Worm (Caenorhabditis elegans) whole organism, L3 larva: ENCODE data around the gene F09D12.2.

Source experiments
- R02D3.7 ChIP-seq: fragments of 150-350 bp; optimal IDR thresholded peaks from 2 replicates; lab custom pipeline; 2014; ENCODE audit warnings: missing biosample characterization, missing genetic modification characterization
- aly-2 ChIP-seq: fragments of 150-350 bp; optimal IDR thresholded peaks from 2 replicates; lab custom pipeline; 2014; ENCODE audit warnings: missing biosample characterization, missing genetic modification characterization
- ama-1 ChIP-seq: fragments of 150-350 bp; optimal IDR thresholded peaks from 2 replicates; lab custom pipeline; 2018
- ceh-16 ChIP-seq: sonication (generic microtip); optimal IDR thresholded peaks from 2 replicates; lab custom pipeline; 2017; ENCODE audit warnings: missing biosample characterization, missing genetic modification characterization
- ceh-28 ChIP-seq: fragments of 150-350 bp; optimal IDR thresholded peaks from 2 replicates; lab custom pipeline; 2014; ENCODE audit warnings: missing biosample characterization, missing genetic modification reagents, missing genetic modification characterization
- daf-12 ChIP-seq: fragments of 150-350 bp; optimal IDR thresholded peaks from 2 replicates; lab custom pipeline; 2014; ENCODE audit warnings: missing biosample characterization, missing genetic modification reagents, missing genetic modification characterization
- egl-27 ChIP-seq: sonication (generic microtip); optimal IDR thresholded peaks from 4 replicates; lab custom pipeline; 2017; ENCODE audit warnings: missing biosample characterization, missing genetic modification reagents, missing genetic modification characterization
- elt-1 ChIP-seq: fragments of 150-350 bp; optimal IDR thresholded peaks from 2 replicates; lab custom pipeline; 2014; ENCODE audit warnings: missing biosample characterization, missing genetic modification characterization
- elt-2 ChIP-seq: sonication (generic microtip); optimal IDR thresholded peaks from 2 replicates; lab custom pipeline; 2016; ENCODE audit warnings: missing genetic modification reagents, mild to moderate bottlenecking, missing genetic modification characterization, missing compliant biosample characterization
- eor-1 ChIP-seq, 2 experiments: fragments of 150-350 bp; optimal IDR thresholded peaks; 2 replicates each; lab custom pipeline; 2014 to 2018; ENCODE audit warnings: missing biosample characterization in 2 of 2, missing genetic modification characterization in 2 of 2
- fkh-2 ChIP-seq: fragments of 150-350 bp; optimal IDR thresholded peaks from 2 replicates; lab custom pipeline; 2014; ENCODE audit warnings: missing biosample characterization, missing genetic modification reagents, missing genetic modification characterization
- fos-1 ChIP-seq: fragments of 150-350 bp; optimal IDR thresholded peaks from 2 replicates; lab custom pipeline; 2014; ENCODE audit warnings: missing biosample characterization, missing genetic modification characterization
- hmg-11 ChIP-seq: sonication (generic microtip); optimal IDR thresholded peaks from 2 replicates; lab custom pipeline; 2016; ENCODE audit warnings: missing genetic modification characterization, missing compliant biosample characterization
- jun-1 ChIP-seq: fragments of 150-350 bp; optimal IDR thresholded peaks from 2 replicates; lab custom pipeline; 2014; ENCODE audit warnings: missing biosample characterization, missing genetic modification reagents, missing genetic modification characterization
- lin-15B ChIP-seq: fragments of 150-350 bp; optimal IDR thresholded peaks from 2 replicates; lab custom pipeline; 2014; ENCODE audit warnings: missing biosample characterization, missing genetic modification characterization
- lsy-12 ChIP-seq: sonication (generic microtip); optimal IDR thresholded peaks from 2 replicates; lab custom pipeline; 2016; ENCODE audit warnings: mild to moderate bottlenecking, missing genetic modification characterization, missing compliant biosample characterization
- mdl-1 ChIP-seq: fragments of 150-350 bp; optimal IDR thresholded peaks from 2 replicates; lab custom pipeline; 2014; ENCODE audit warnings: missing biosample characterization, missing genetic modification characterization
- mml-1 ChIP-seq: fragments of 150-350 bp; sonication (generic microtip); optimal IDR thresholded peaks from 3 replicates; lab custom pipeline; 2014; ENCODE audit warnings: missing biosample characterization, missing genetic modification characterization
- nfya-1 ChIP-seq: sonication (generic microtip); optimal IDR thresholded peaks from 2 replicates; lab custom pipeline; 2017; ENCODE audit warnings: missing genetic modification characterization, mild to moderate bottlenecking, missing compliant biosample characterization, antibody characterized with exemption, moderate library complexity; ENCODE audit not compliant: insufficient read depth
- nhr-12 ChIP-seq: fragments of 150-350 bp; optimal IDR thresholded peaks from 2 replicates; lab custom pipeline; 2014; ENCODE audit warnings: missing biosample characterization, missing genetic modification characterization
- nhr-23 ChIP-seq: fragments of 150-350 bp; optimal IDR thresholded peaks from 2 replicates; lab custom pipeline; 2014; ENCODE audit warnings: missing biosample characterization, missing genetic modification reagents, missing genetic modification characterization
- nhr-25 ChIP-seq: sonication (generic microtip); optimal IDR thresholded peaks from 2 replicates; lab custom pipeline; 2017; ENCODE audit warnings: missing biosample characterization, missing genetic modification characterization
- nhr-43 ChIP-seq: sonication (generic microtip); optimal IDR thresholded peaks from 2 replicates; lab custom pipeline; 2016; ENCODE audit warnings: mild to moderate bottlenecking, missing genetic modification characterization, missing compliant biosample characterization; ENCODE audit not compliant: poor library complexity, severe bottlenecking
- nhr-67 ChIP-seq: fragments of 150-350 bp; optimal IDR thresholded peaks from 2 replicates; lab custom pipeline; 2014; ENCODE audit warnings: missing biosample characterization, missing genetic modification characterization
- nhr-77 ChIP-seq: fragments of 150-350 bp; optimal IDR thresholded peaks from 2 replicates; lab custom pipeline; 2014; ENCODE audit warnings: missing biosample characterization, missing genetic modification characterization
- pha-4 ChIP-seq: fragments of 150-350 bp; optimal IDR thresholded peaks from 2 replicates; lab custom pipeline; 2014; ENCODE audit warnings: missing biosample characterization, missing genetic modification reagents, missing genetic modification characterization
- pqm-1 ChIP-seq: fragments of 150-350 bp; optimal IDR thresholded peaks from 2 replicates; lab custom pipeline; 2017; ENCODE audit warnings: missing biosample characterization, missing genetic modification characterization, inconsistent platforms
- sea-2 ChIP-seq: fragments of 150-350 bp; sonication (generic microtip); optimal IDR thresholded peaks from 4 replicates; lab custom pipeline; 2014; ENCODE audit warnings: missing biosample characterization, missing genetic modification reagents, missing genetic modification characterization
- skn-1 ChIP-seq: fragments of 150-350 bp; optimal IDR thresholded peaks from 2 replicates; lab custom pipeline; 2014; ENCODE audit warnings: missing biosample characterization, missing genetic modification characterization
- snpc-4 ChIP-seq: fragments of 150-350 bp; optimal IDR thresholded peaks from 2 replicates; lab custom pipeline; 2014; ENCODE audit warnings: missing biosample characterization, missing genetic modification characterization
- tbx-2 ChIP-seq: sonication (generic microtip); optimal IDR thresholded peaks from 2 replicates; lab custom pipeline; 2016; ENCODE audit warnings: mild to moderate bottlenecking, missing genetic modification characterization, missing compliant biosample characterization
- unc-39 ChIP-seq: sonication (generic microtip); optimal IDR thresholded peaks from 4 replicates; lab custom pipeline; 2017; ENCODE audit warnings: missing biosample characterization, missing genetic modification characterization
- unc-62 ChIP-seq: fragments of 150-350 bp; sonication (generic microtip); optimal IDR thresholded peaks from 4 replicates; lab custom pipeline; 2014; ENCODE audit warnings: missing biosample characterization, missing genetic modification reagents, missing genetic modification characterization
- zag-1 ChIP-seq: fragments of 150-350 bp; optimal IDR thresholded peaks from 2 replicates; lab custom pipeline; 2014; ENCODE audit warnings: missing biosample characterization, missing genetic modification characterization
- ztf-11 ChIP-seq: fragments of 150-350 bp; optimal IDR thresholded peaks from 2 replicates; lab custom pipeline; 2014; ENCODE audit warnings: missing biosample characterization, missing genetic modification characterization
- ztf-4 ChIP-seq: fragments of 150-350 bp; optimal IDR thresholded peaks from 2 replicates; lab custom pipeline; 2014; ENCODE audit warnings: missing biosample characterization, missing genetic modification characterization

Gene F09D12.2

DNA sequence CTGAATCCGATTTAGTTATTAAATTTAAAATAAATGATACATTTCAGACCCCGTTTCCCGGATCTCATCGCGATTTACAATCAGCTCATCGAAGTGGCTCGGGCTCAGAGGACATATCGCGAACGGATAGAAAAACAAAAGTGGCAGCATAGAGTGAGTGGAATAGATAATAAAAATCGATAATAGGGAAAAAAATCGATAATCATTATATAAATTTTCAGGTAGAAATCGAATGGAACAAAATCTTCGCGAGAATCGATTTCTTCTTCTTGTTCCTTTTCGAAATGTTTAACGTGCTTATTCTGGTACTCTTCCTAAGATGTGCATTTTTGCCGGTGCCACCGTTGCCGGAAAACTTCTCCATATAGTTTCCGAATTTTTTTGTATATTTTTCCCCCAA is 25.3 kb downstream of the F09D12.2 start:
- TF ChIP-seq ztf-11 (tag; lab: Kevin White, UChicago) (no peak), ceh-28 (tag; lab: Kevin White, UChicago) (peak; percentile 39)

- TF ChIP-seq mdl-1 (no peak), nhr-23 (tag; lab: Kevin White, UChicago) (no peak)
These were observed 28.6 kb downstream of the F09D12.2 start, which contains the start of gene lgc-9 for ce11 chrIV:3415383-3415782. TSS of gene lgc-9 (plus strand) at chrIV:3415683.

- TF ChIP-seq pqm-1 (peak; percentile 90), daf-12 (tag; lab: Kevin White, UChicago) (no peak), lsy-12 (tag; lab: Kevin White, UChicago) (no peak), elt-2 (tag; lab: Kevin White, UChicago) (peak; percentile 83), nhr-25 (tag; lab: Kevin White, UChicago) (no peak), elt-1 (no peak), mml-1 (tag; lab: Kevin White, UChicago) (no peak), pha-4 (tag; lab: Kevin White, UChicago) (peak; percentile 27)
These were observed 43.1 kb downstream of the F09D12.2 start for ce11 chrIV:3400941-3401340.

ce11 chrIV:3399015-3399722 is 44.8 kb downstream of the F09D12.2 start, which contains the start of the genes dyf-3 and pdhb-1:
TSS of gene dyf-3 (minus strand) at chrIV:3399231.
TSS of gene pdhb-1 (plus strand) at chrIV:3399672.
- TF ChIP-seq tbx-2 (tag; lab: Kevin White, UChicago): no peak
- TF ChIP-seq pha-4 (tag; lab: Kevin White, UChicago): peak; percentile 37
- TF ChIP-seq elt-2 (tag; lab: Kevin White, UChicago): peak; percentile 28
- TF ChIP-seq mml-1 (tag; lab: Kevin White, UChicago): no peak
- no peak for TF ChIP-seq ceh-16
- TF ChIP-seq jun-1 (tag; lab: Kevin White, UChicago): no peak
- TF ChIP-seq unc-62 (GFP tag; lab: Kevin White, UChicago): no peak
- peak; percentile 58 for TF ChIP-seq hmg-11 (tag; lab: Kevin White, UChicago)
- peak; percentile 65 for TF ChIP-seq nfya-1
- no peak for TF ChIP-seq ama-1
- no peak for TF ChIP-seq ztf-4 (tag; lab: Kevin White, UChicago)
- TF ChIP-seq aly-2 (tag; lab: Kevin White, UChicago): no peak
- peak; percentile 33 for TF ChIP-seq lin-15B
- no peak for TF ChIP-seq daf-12 (tag; lab: Kevin White, UChicago)

DNA sequence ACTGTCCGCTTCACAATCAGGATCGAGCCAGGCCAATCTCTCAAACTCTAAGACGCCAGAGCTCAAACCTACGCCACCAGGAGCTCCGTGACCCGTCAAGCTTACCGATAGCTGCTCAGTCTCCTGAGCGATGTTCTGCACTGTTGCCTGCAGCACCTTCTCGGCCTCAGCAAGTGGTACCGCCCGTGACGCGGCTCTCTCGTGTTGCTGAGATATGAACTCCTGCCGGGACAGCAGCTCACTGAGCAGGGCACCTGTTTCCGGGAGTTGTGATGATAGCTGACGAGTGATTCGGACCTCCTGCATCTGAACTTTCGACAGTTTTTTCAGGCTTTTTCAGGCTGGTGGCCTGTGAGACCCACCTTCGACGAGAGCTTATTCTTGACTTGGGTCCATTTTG is 45.9 kb downstream of the F09D12.2 start:
- TF ChIP-seq elt-1: no peak
- TF ChIP-seq eor-1 (tag; optimal IDR thresholded peaks at IDR 0.05; lab: Kevin White, UChicago): no peak
- TF ChIP-seq R02D3.7: no peak
- TF ChIP-seq egl-27 (tag; lab: Kevin White, UChicago): no peak
- TF ChIP-seq lin-15B: no peak
- TF ChIP-seq mdl-1: no peak
- no peak for TF ChIP-seq daf-12 (tag; lab: Kevin White, UChicago)
- TF ChIP-seq aly-2 (tag; lab: Kevin White, UChicago): no peak
- no peak for TF ChIP-seq skn-1 (tag; lab: Kevin White, UChicago)

- no peak for TF ChIP-seq zag-1 (tag; lab: Kevin White, UChicago)
- TF ChIP-seq mml-1 (tag; lab: Kevin White, UChicago): no peak
- TF ChIP-seq skn-1 (tag; lab: Kevin White, UChicago): no peak
- no peak for TF ChIP-seq nhr-23 (tag; lab: Kevin White, UChicago)
- no peak for TF ChIP-seq fkh-2 (tag; lab: Kevin White, UChicago)
- no peak for TF ChIP-seq nhr-43 (tag; lab: Kevin White, UChicago)
- TF ChIP-seq R02D3.7: no peak
- TF ChIP-seq unc-39 (tag; lab: Kevin White, UChicago): no peak
- no peak for TF ChIP-seq elt-1
- TF ChIP-seq sea-2 (GFP tag; lab: Kevin White, UChicago): no peak
- no peak for TF ChIP-seq fos-1
- TF ChIP-seq mdl-1: no peak
- no peak for TF ChIP-seq nhr-67 (tag; lab: Kevin White, UChicago)
- no peak for TF ChIP-seq tbx-2 (tag; lab: Kevin White, UChicago)
- no peak for TF ChIP-seq snpc-4 (tag; lab: Kevin White, UChicago)
- no peak for TF ChIP-seq nhr-12
- TF ChIP-seq nhr-77 (tag; lab: Kevin White, UChicago): no peak
- TF ChIP-seq elt-2 (tag; lab: Kevin White, UChicago): no peak
- TF ChIP-seq pha-4 (tag; lab: Kevin White, UChicago): no peak
These were observed 48.4 kb downstream of the F09D12.2 start, which contains the start of gene C04C3.14 for ce11 chrIV:3395581-3395980. TSS of gene C04C3.14 (plus strand) at chrIV:3395881.
